Fruit fly (Drosophila melanogaster): Measurements from ENCODE around the gene CG6695.
A peak's percentile ranks its signal among the peaks of the same experiment; 100 is the strongest.

Gene CG6695

dm6 chr3R:24654770-24655322 lies at the start of gene CG6695, which contains the start of gene CG31125:
CG6695 (plus strand) TSS chr3R:24655160.
CG31125 (minus strand) TSS chr3R:24654820.
- no peak for TF ChIP-seq noc (tag; optimal IDR thresholded peaks at IDR 0.05)

DNA sequence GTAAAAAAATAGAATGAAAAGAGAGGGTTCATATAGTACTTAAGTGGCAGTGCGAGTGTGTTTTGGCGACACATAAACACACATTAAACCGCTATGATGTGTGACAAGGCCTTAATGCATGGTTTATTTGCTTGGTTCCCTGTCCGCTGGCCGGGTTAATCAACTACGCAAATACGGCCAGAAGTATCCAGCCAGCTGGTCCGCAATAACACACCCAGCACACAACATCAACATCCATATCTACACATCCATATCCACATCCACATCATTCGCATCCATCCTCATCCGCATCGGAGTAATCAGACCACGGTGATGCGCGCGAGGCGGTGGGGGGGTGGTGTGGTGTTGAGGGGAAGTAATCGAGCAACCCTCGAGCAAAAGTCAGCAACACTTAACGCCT lies 48.1 kb upstream of the CG6695 start:
- no peak for TF ChIP-seq noc (tag; optimal IDR thresholded peaks at IDR 0.05)

DNA sequence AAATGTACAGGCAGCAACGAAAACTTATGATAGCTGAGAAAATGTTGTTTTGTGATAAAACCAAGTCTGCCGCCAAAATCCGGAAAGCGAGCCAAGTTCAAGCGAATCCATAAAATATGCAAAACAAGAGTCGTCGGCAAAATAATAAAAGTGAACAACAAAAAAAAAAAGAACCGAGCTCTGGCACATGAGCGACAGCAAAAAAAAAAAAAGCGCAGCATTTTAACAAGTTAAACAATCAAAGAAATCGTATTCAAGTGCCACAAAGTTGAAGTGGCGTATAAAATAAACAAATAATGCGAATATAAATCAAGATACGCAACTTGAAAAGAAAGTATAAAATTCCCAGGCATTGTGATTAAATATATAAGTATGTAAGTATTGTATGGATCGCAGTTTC lies 46.6 kb upstream of the CG6695 start:
- no peak for TF ChIP-seq noc (tag; optimal IDR thresholded peaks at IDR 0.05)

dm6 chr3R:24613819-24614706 lies 40.9 kb upstream of the CG6695 start:
- no peak for TF ChIP-seq noc (tag; optimal IDR thresholded peaks at IDR 0.05)

DNA sequence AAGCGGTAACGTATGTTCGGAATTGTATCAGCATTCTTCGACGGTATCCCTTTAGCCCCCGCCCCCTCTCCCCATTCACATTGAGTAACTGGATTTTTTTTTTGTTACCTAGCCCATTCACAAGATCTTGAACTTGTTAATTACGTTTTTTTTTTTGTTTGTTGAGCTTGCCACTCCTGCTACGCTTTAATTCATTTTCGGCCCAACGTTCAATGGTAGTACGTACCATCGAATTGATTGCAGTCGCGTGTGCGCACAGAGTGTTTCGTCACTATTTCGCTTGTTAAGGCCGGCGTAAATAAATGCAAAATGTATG lies 40.3 kb upstream of the CG6695 start:
- TF ChIP-seq noc (tag; optimal IDR thresholded peaks at IDR 0.05), result no peak

- TF ChIP-seq noc (tag; optimal IDR thresholded peaks at IDR 0.05), result no peak
These were observed 34.4 kb upstream of the CG6695 start for dm6 chr3R:24620569-24620968.

dm6 chr3R:24625517-24625925 lies 29.4 kb upstream of the CG6695 start, which contains the start of the genes Syx18 and atl:
Syx18 (minus strand) TSS chr3R:24625562.
atl (plus strand) TSS chr3R:24625671.
- TF ChIP-seq noc (tag; optimal IDR thresholded peaks at IDR 0.05), result no peak

DNA sequence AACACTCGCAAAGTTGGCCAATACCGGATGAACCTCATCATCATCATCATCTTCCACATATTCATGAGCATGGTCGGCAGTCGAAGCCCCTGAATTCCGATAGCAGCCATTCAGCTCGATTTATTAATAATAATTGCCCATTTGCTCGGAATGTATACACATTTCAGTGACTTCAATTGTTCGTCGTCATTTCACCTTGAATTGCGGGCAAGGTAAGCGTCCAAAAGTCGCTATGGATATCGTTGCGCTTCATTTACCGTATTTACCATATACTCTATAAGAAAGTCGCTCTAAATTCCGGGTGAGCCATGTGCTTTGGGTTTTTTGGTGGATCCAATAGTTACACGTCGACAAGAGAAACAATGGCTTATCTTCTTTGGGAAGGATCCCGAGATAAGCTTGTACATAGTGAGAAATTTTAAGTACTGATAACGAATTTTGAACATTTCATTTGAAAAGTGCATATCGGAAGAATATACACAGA lies 28.9 kb upstream of the CG6695 start:
- TF ChIP-seq noc (tag; optimal IDR thresholded peaks at IDR 0.05), result peak; percentile 25

DNA sequence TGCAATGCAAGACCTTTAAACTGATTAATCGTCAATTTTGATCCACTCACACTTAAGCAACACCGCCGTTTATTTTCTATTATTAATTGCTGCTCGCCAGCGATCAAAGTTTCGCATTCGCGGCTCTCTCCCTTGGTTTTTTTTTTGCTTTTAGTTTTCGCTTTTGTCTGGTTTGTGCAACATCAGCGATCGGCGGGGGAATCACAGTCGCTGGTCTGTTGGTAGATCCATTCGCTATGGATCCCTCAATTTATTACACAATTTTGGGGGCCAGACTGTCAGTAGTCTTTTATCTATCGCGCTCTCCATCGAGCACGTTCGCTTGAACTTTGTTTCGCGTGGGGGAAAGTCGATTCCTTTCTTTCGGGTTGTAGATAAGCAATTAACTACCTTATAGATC lies 28.3 kb upstream of the CG6695 start:
- no peak for TF ChIP-seq noc (tag; optimal IDR thresholded peaks at IDR 0.05)

- TF ChIP-seq noc (tag; optimal IDR thresholded peaks at IDR 0.05), result no peak
These were observed 24.8 kb upstream of the CG6695 start, which contains the start of gene Wsck for dm6 chr3R:24629877-24630808. Wsck (minus strand) TSS chr3R:24630075.

dm6 chr3R:24634312-24634711 lies 20.6 kb upstream of the CG6695 start:
- TF ChIP-seq noc (tag; optimal IDR thresholded peaks at IDR 0.05), result no peak

DNA sequence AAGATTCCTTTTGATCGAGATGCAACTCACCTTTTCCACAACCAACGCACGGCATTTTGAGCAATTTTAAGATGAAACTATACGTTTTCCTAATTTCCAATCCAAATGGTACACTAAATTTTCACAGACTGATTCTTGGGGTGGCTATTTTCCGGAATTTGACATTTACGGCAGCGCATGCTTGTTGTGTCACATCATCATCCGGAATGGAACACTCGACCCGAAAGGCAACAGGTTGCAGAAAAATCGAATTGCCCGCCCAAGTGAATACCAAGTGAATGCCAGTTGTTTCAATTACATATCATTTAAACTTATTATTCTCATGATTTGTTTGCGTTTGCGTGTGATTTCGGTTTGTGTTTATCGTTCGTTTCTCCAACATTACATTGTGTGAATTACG lies 20.0 kb upstream of the CG6695 start, which contains the start of gene MtnF:
TSS of gene MtnF (minus strand) at position 209 of the 400 bp plus-strand sequence.
- TF ChIP-seq noc (tag; optimal IDR thresholded peaks at IDR 0.05), result no peak

- TF ChIP-seq noc (tag; optimal IDR thresholded peaks at IDR 0.05), result no peak
These were observed 5.0 kb upstream of the CG6695 start, which contains the start of the genes puf and ash2 for dm6 chr3R:24649923-24650322. puf (minus strand) TSS chr3R:24650043. ash2 (plus strand) TSS chr3R:24650125.

- TF ChIP-seq noc (tag; optimal IDR thresholded peaks at IDR 0.05), result no peak
These were observed 3.9 kb upstream of the CG6695 start for dm6 chr3R:24651044-24651459.

DNA sequence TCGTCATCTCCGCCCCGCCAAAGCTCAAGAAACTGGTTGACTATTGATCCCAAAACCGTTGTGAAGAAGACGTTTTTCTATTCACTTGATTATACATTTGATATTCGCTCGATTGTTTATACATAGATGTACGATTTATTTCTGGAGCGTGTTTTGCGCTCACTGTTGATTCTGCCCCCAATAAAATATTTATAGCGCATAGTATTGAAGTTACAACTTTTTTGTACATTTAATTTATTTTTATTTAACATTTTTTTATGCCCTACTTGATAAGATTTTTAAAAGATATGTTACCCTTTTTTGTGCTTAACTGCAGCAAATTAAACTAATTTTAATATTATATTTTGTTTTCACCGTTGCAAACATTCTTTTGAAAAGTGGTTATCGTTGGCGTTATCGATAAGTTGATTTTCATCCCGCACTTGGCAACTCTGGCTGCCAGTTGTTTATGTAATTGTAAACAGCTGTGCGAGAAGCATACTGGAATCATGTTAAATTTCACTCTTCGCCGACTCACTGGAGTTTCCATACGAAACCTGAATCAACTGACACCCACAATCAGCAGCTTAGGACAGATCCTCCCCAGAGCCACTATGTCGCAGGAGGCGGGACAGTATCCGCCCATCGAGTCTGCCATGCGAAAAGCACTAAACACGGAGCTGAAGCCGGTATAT lies 4.3 kb downstream of the CG6695 start, which contains the start of gene CG31126:
TSS of gene CG31126 (plus strand) at position 449 of the 674 bp plus-strand sequence.
- TF ChIP-seq noc (tag; optimal IDR thresholded peaks at IDR 0.05), result no peak
